Fruit fly (Drosophila melanogaster): ENCODE measurements around the gene CG6418.

CG6418 gene

DNA sequence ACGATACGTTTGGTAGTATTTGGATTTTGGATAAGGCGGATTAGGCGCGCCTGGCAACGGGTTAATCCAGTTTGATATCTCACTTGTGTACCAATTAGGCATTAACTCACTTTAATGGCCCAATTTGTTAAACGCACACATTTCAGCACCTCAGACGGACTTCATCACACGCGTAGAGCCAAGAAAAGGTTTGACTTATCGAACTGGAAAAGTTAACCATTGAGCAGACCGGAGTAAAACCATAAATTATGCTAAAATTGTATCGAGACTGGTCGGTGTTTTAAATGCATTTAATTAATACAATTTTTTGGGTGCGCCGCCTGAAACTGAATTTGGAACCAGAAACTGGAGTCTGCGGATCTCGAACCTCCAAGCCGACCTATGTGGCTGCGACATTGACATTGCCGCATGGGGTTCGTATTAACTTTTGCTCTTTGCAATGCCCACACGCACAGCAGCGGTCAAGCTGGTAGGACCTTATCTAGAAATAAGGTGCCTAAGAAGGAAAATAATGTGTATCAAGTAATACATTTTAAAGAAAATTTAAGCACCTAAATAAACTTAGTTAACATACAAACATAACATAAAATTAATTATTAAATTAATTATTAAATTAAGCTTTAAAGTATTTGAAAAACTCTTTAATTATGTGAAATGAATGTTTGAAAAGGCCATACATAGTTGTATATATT is 10.3 kb upstream of the CG6418 start (continued):
- no peak for TF ChIP-seq chm (GFP tag; IDR thresholded peaks at IDR 0.05)
- no peak for TF ChIP-seq Neu2 (GFP tag; optimal IDR thresholded peaks at IDR 0.05; ENCODE audit: borderline replicate concordance)
- TF ChIP-seq CG14667 (GFP tag; IDR thresholded peaks at IDR 0.05): no peak
- peak; percentile 30 for TF ChIP-seq CG13424 (tag; optimal IDR thresholded peaks at IDR 0.05)
- TF ChIP-seq CkIIα-i1 (GFP tag; IDR thresholded peaks at IDR 0.05): no peak
- no peak for TF ChIP-seq CG1792 (GFP tag; optimal IDR thresholded peaks at IDR 0.05)
- TF ChIP-seq sim (GFP tag; IDR thresholded peaks at IDR 0.05): no peak
- no peak for TF ChIP-seq eyg (GFP tag; optimal IDR thresholded peaks at IDR 0.05)
- TF ChIP-seq org-1 (GFP tag; optimal IDR thresholded peaks at IDR 0.05): no peak
- no peak for TF ChIP-seq yki (optimal IDR thresholded peaks at IDR 0.05)
- TF ChIP-seq Bgb (GFP tag; IDR thresholded peaks at IDR 0.05; ENCODE audit: partially characterized antibody): no peak
- TF ChIP-seq D19A (tag; optimal IDR thresholded peaks at IDR 0.05): peak; percentile 2
- TF ChIP-seq gcm (GFP tag; optimal IDR thresholded peaks at IDR 0.05): no peak
- no peak for TF ChIP-seq maf-S (GFP tag; optimal IDR thresholded peaks at IDR 0.05)
- TF ChIP-seq lov (optimal IDR thresholded peaks at IDR 0.05): no peak
- TF ChIP-seq lov (GFP tag; IDR thresholded peaks at IDR 0.05): no peak
- peak; percentile 69 for TF ChIP-seq CG11696 (GFP tag; IDR thresholded peaks at IDR 0.05)
- peak; percentile 39 for TF ChIP-seq dmrt99B (tag; optimal IDR thresholded peaks at IDR 0.05)
- peak; percentile 26 for TF ChIP-seq Oli (tag; optimal IDR thresholded peaks at IDR 0.05)
- TF ChIP-seq ci (GFP tag; IDR thresholded peaks at IDR 0.05): no peak
- TF ChIP-seq CG12769 (tag; optimal IDR thresholded peaks at IDR 0.05): peak; percentile 11
- TF ChIP-seq pros (GFP tag; optimal IDR thresholded peaks at IDR 0.05): peak; percentile 39
- TF ChIP-seq Hr51 (GFP tag; optimal IDR thresholded peaks at IDR 0.05): peak in 1 of 2 experiments; percentile 66
- no peak for TF ChIP-seq eve (GFP tag; optimal IDR thresholded peaks at IDR 0.05)
- peak; percentile 11 for TF ChIP-seq CG17829 (tag; optimal IDR thresholded peaks at IDR 0.05)
- TF ChIP-seq CG8924 (tag; optimal IDR thresholded peaks at IDR 0.05): peak; percentile 24
- no peak for TF ChIP-seq mirr (GFP tag; optimal IDR thresholded peaks at IDR 0.05)
- TF ChIP-seq HLH4C (GFP tag; IDR thresholded peaks at IDR 0.05; ENCODE audit: partially characterized antibody): no peak
- no peak for TF ChIP-seq pnt (GFP tag; optimal IDR thresholded peaks at IDR 0.05)
- peak; percentile 85; the same call in 2 of the 4 replicates for TF ChIP-seq chinmo (GFP tag; IDR thresholded peaks at IDR 0.05; ENCODE audit: partially characterized antibody)
- TF ChIP-seq CG10267 (tag; optimal IDR thresholded peaks at IDR 0.05): peak; percentile 7
- TF ChIP-seq Dad (GFP tag; optimal IDR thresholded peaks at IDR 0.05): no peak
- no peak for TF ChIP-seq CG5953 (GFP tag; IDR thresholded peaks at IDR 0.05)
- TF ChIP-seq Fer2 (tag; optimal IDR thresholded peaks at IDR 0.05): no peak
- no peak for TF ChIP-seq kni (GFP tag; optimal IDR thresholded peaks at IDR 0.05)
- TF ChIP-seq CG13624 (GFP tag; optimal IDR thresholded peaks at IDR 0.05): no peak
- TF ChIP-seq CG4404 (GFP tag; IDR thresholded peaks at IDR 0.05): no peak
- no peak for TF ChIP-seq CG8281 (tag; optimal IDR thresholded peaks at IDR 0.05)
- no peak for TF ChIP-seq crp (GFP tag; optimal IDR thresholded peaks at IDR 0.05)
- TF ChIP-seq CG42726 (GFP tag; IDR thresholded peaks at IDR 0.05; ENCODE audit: partially characterized antibody): no peak
- no peak for TF ChIP-seq Atf6 (GFP tag; IDR thresholded peaks at IDR 0.05)
- no peak for TF ChIP-seq hbn (GFP tag; IDR thresholded peaks at IDR 0.05; ENCODE audit: partially characterized antibody)
- TF ChIP-seq CG17361 (GFP tag; IDR thresholded peaks at IDR 0.05): 0 out of 3 replicates have a peak, but pooled peaks have one; percentile 24
- no peak for TF ChIP-seq sob (GFP tag; IDR thresholded peaks at IDR 0.05)
- TF ChIP-seq Lim3 (GFP tag; IDR thresholded peaks at IDR 0.05): no peak
- no peak for TF ChIP-seq Ptx1 (GFP tag; IDR thresholded peaks at IDR 0.05)
- TF ChIP-seq CG34376 (GFP tag; optimal IDR thresholded peaks at IDR 0.05): no peak
- no peak for TF ChIP-seq Bteb2 (GFP tag; optimal IDR thresholded peaks at IDR 0.05)
- no peak for TF ChIP-seq Fer3 (tag; optimal IDR thresholded peaks at IDR 0.05)
- TF ChIP-seq CG31441 (GFP tag; IDR thresholded peaks at IDR 0.05): peak; percentile 27; the same call in 1 of the 2 replicates
